Worm (Caenorhabditis elegans) whole organism, young adult: ENCODE data around the gene C08H9.16.

Source experiments
- B0019.2 ChIP-seq: fragments of 200-800 bp; sonication (Bioruptor generic); conservative IDR thresholded peaks from 2 replicates; pipeline ENCODE4 v1.3.6; 2022; ENCODE audit warnings: missing genetic modification reagents, missing genetic modification characterization, missing compliant biosample characterization
- B0261.1 ChIP-seq: sonication (generic microtip); optimal IDR thresholded peaks from 2 replicates; lab custom pipeline; 2016; ENCODE audit warnings: mild to moderate bottlenecking, missing genetic modification characterization, moderate library complexity, missing compliant biosample characterization
- B0336.3 ChIP-seq: fragments of 200-800 bp; sonication (Bioruptor generic); IDR thresholded peaks from 2 replicates; pipeline ENCODE4 v1.3.6; 2022; ENCODE audit warnings: missing genetic modification characterization, missing compliant biosample characterization
- C06A6.2 ChIP-seq: fragments of 200-800 bp; sonication (Bioruptor generic); conservative IDR thresholded peaks from 2 replicates; pipeline ENCODE4 v1.3.6; 2022; ENCODE audit warnings: missing genetic modification characterization, missing compliant biosample characterization
- C17E4.6 ChIP-seq: fragments of 200-800 bp; sonication (Bioruptor generic); IDR thresholded peaks from 2 replicates; pipeline ENCODE4 v1.3.6; 2022; ENCODE audit warnings: missing genetic modification reagents, missing genetic modification characterization, missing compliant biosample characterization
- F22D6.2 ChIP-seq: sonication (generic microtip); optimal IDR thresholded peaks from 2 replicates; lab custom pipeline; 2016; ENCODE audit warnings: mild to moderate bottlenecking, missing genetic modification characterization, missing compliant biosample characterization
- F23B12.7 ChIP-seq: sonication (generic microtip); optimal IDR thresholded peaks from 2 replicates; lab custom pipeline; 2017; ENCODE audit warnings: missing genetic modification characterization, mild to moderate bottlenecking, missing compliant biosample characterization, antibody characterized with exemption, moderate library complexity; ENCODE audit not compliant: insufficient read depth
- F37B4.10 ChIP-seq: fragments of 200-800 bp; sonication (Bioruptor generic); IDR thresholded peaks from 2 replicates; pipeline ENCODE4 v1.3.6; 2022; ENCODE audit warnings: missing genetic modification characterization, missing compliant biosample characterization
- F39B2.1 ChIP-seq: fragments of 200-800 bp; sonication (Bioruptor generic); IDR thresholded peaks from 2 replicates; pipeline ENCODE4 v1.3.6; 2022; ENCODE audit warnings: missing genetic modification reagents, missing genetic modification characterization, missing compliant biosample characterization
- F57C9.4 ChIP-seq: sonication (generic microtip); optimal IDR thresholded peaks from 2 replicates; lab custom pipeline; 2017; ENCODE audit warnings: mild to moderate bottlenecking, missing genetic modification characterization, missing compliant biosample characterization
- K12H6.12 ChIP-seq: fragments of 200-800 bp; sonication (Bioruptor generic); optimal IDR thresholded peaks from 2 replicates; lab custom pipeline; 2018; ENCODE audit warnings: mild to moderate bottlenecking, missing genetic modification characterization, missing compliant biosample characterization
- ZK185.1 ChIP-seq: sonication (generic microtip); optimal IDR thresholded peaks from 2 replicates; lab custom pipeline; 2016; ENCODE audit warnings: mild to moderate bottlenecking, missing genetic modification characterization, missing compliant biosample characterization; ENCODE audit not compliant: poor library complexity, severe bottlenecking
- akir-1 ChIP-seq: fragments of 200-800 bp; sonication (Bioruptor generic); optimal IDR thresholded peaks from 2 replicates; lab custom pipeline; 2018; ENCODE audit warnings: mild to moderate bottlenecking, missing genetic modification characterization, moderate library complexity, missing compliant biosample characterization
- ama-1 ChIP-seq, 3 experiments: fragments of 150-350 bp in 1 of 3; sonication (generic microtip) in 2 of 3; optimal IDR thresholded peaks; 2 replicates each; lab custom pipeline; 2014 to 2018; ENCODE audit warnings: missing biosample characterization in 2 of 3, missing genetic modification characterization in 2 of 3, missing genetic modification reagents in 2 of 3
- atf-7 ChIP-seq: sonication (generic microtip); optimal IDR thresholded peaks from 2 replicates; lab custom pipeline; 2017; ENCODE audit warnings: mild to moderate bottlenecking, missing genetic modification characterization, missing compliant biosample characterization
- attf-6 ChIP-seq: fragments of 200-800 bp; sonication (Bioruptor generic); IDR thresholded peaks from 2 replicates; pipeline ENCODE4 v1.3.6; 2022; ENCODE audit warnings: missing genetic modification reagents, missing genetic modification characterization, missing compliant biosample characterization
- ceh-100 ChIP-seq: fragments of 200-800 bp; sonication (Bioruptor generic); IDR thresholded peaks from 2 replicates; pipeline ENCODE4 v1.3.6; 2022; ENCODE audit warnings: missing genetic modification reagents, missing genetic modification characterization, missing compliant biosample characterization
- ceh-27 ChIP-seq: fragments of 200-800 bp; sonication (Bioruptor generic); optimal IDR thresholded peaks from 2 replicates; lab custom pipeline; 2018; ENCODE audit warnings: mild to moderate bottlenecking, missing genetic modification characterization, moderate library complexity, missing compliant biosample characterization
- ceh-40 ChIP-seq: fragments of 200-800 bp; sonication (Bioruptor generic); IDR thresholded peaks from 2 replicates; pipeline ENCODE4 v1.3.6; 2022; ENCODE audit warnings: missing genetic modification characterization, missing compliant biosample characterization
- ceh-58 ChIP-seq: fragments of 200-800 bp; sonication (Bioruptor generic); IDR thresholded peaks from 2 replicates; pipeline ENCODE4 v1.3.6; 2022; ENCODE audit warnings: missing genetic modification characterization, missing compliant biosample characterization
- dpl-1 ChIP-seq: fragments of 150-350 bp; optimal IDR thresholded peaks from 2 replicates; lab custom pipeline; 2014; ENCODE audit warnings: missing biosample characterization, missing genetic modification reagents, missing genetic modification characterization
- efl-1 ChIP-seq: fragments of 150-350 bp; optimal IDR thresholded peaks from 2 replicates; lab custom pipeline; 2014; ENCODE audit warnings: missing biosample characterization, missing genetic modification reagents, missing genetic modification characterization
- egl-44 ChIP-seq: fragments of 200-800 bp; sonication (Bioruptor generic); IDR thresholded peaks from 2 replicates; pipeline ENCODE4 v1.3.6; 2022; ENCODE audit warnings: missing genetic modification reagents, missing genetic modification characterization, missing compliant biosample characterization
- ekl-4 ChIP-seq: fragments of 200-800 bp; sonication (Bioruptor generic); IDR thresholded peaks from 2 replicates; pipeline ENCODE4 v1.3.6; 2022; ENCODE audit warnings: missing genetic modification reagents, missing genetic modification characterization, missing compliant biosample characterization
- him-1 ChIP-seq: sonication (generic microtip); optimal IDR thresholded peaks from 2 replicates; lab custom pipeline; 2016; ENCODE audit warnings: missing genotype, missing genetic modification reagents, missing genetic modification characterization, missing compliant biosample characterization
- hrde-1 ChIP-seq: sonication (generic microtip); optimal IDR thresholded peaks from 2 replicates; lab custom pipeline; 2016; ENCODE audit warnings: missing genetic modification characterization, mild to moderate bottlenecking, missing compliant biosample characterization, moderate library complexity, missing genotype, missing genetic modification reagents, borderline replicate concordance
- lag-1 ChIP-seq: fragments of 200-800 bp; sonication (Bioruptor generic); IDR thresholded peaks from 2 replicates; pipeline ENCODE4 v1.3.6; 2022; ENCODE audit warnings: missing genetic modification reagents, missing genetic modification characterization, missing compliant biosample characterization
- lin-26 ChIP-seq: fragments of 200-800 bp; sonication (Bioruptor generic); IDR thresholded peaks from 2 replicates; pipeline ENCODE4 v1.3.6; 2022; ENCODE audit warnings: missing genetic modification reagents, missing genetic modification characterization, missing compliant biosample characterization
- lin-40 ChIP-seq: sonication (generic microtip); optimal IDR thresholded peaks from 2 replicates; lab custom pipeline; 2016; ENCODE audit warnings: missing genetic modification characterization, mild to moderate bottlenecking, missing compliant biosample characterization, missing genotype, missing genetic modification reagents
- lin-54 ChIP-seq: fragments of 200-800 bp; sonication (Bioruptor generic); optimal IDR thresholded peaks from 2 replicates; lab custom pipeline; 2018; ENCODE audit warnings: mild to moderate bottlenecking, missing genetic modification characterization, missing compliant biosample characterization
- madf-6 ChIP-seq: fragments of 200-800 bp; sonication (Bioruptor generic); IDR thresholded peaks from 2 replicates; pipeline ENCODE4 v1.3.6; 2022; ENCODE audit warnings: missing genetic modification reagents, missing genetic modification characterization, missing compliant biosample characterization
- madf-8 ChIP-seq: fragments of 200-800 bp; sonication (Bioruptor generic); conservative IDR thresholded peaks from 2 replicates; pipeline ENCODE4 v1.3.6; 2022; ENCODE audit warnings: missing genetic modification reagents, missing genetic modification characterization, missing compliant biosample characterization
- mcd-1 ChIP-seq: fragments of 200-800 bp; sonication (Bioruptor generic); IDR thresholded peaks from 2 replicates; pipeline ENCODE4 v1.3.6; 2022; ENCODE audit warnings: missing genetic modification reagents, missing genetic modification characterization, missing compliant biosample characterization
- mel-28 ChIP-seq: sonication (generic microtip); optimal IDR thresholded peaks from 2 replicates; lab custom pipeline; 2016; ENCODE audit warnings: borderline replicate concordance, mild to moderate bottlenecking, missing genetic modification characterization, missing compliant biosample characterization
- nfyb-1 ChIP-seq: fragments of 200-800 bp; sonication (Bioruptor generic); IDR thresholded peaks from 2 replicates; pipeline ENCODE4 v1.3.6; 2022; ENCODE audit warnings: missing genetic modification reagents, missing genetic modification characterization, missing compliant biosample characterization
- nhr-120 ChIP-seq: fragments of 200-800 bp; sonication (Bioruptor generic); IDR thresholded peaks from 2 replicates; pipeline ENCODE4 v1.3.6; 2022; ENCODE audit warnings: missing genetic modification characterization, missing compliant biosample characterization
- nhr-179 ChIP-seq: sonication (generic microtip); optimal IDR thresholded peaks from 2 replicates; lab custom pipeline; 2016; ENCODE audit warnings: mild to moderate bottlenecking, missing genetic modification characterization, missing compliant biosample characterization
- nhr-27 ChIP-seq: fragments of 200-800 bp; sonication (Bioruptor generic); optimal IDR thresholded peaks from 2 replicates; lab custom pipeline; 2018; ENCODE audit warnings: mild to moderate bottlenecking, missing genetic modification characterization, moderate library complexity, missing compliant biosample characterization
- pha-4 ChIP-seq: fragments of 150-350 bp; sonication (generic microtip); optimal IDR thresholded peaks from 2 replicates; lab custom pipeline; 2014; ENCODE audit warnings: missing biosample characterization, missing genetic modification reagents, missing genetic modification characterization
- sea-2 ChIP-seq: fragments of 200-800 bp; sonication (Bioruptor generic); IDR thresholded peaks from 2 replicates; pipeline ENCODE4 v1.3.6; 2022; ENCODE audit warnings: missing genetic modification characterization, missing compliant biosample characterization
- somi-1 ChIP-seq: fragments of 200-800 bp; sonication (Bioruptor generic); optimal IDR thresholded peaks from 2 replicates; lab custom pipeline; 2018; ENCODE audit warnings: mild to moderate bottlenecking, missing genetic modification characterization, missing compliant biosample characterization
- tbp1 ChIP-seq: fragments of 200-800 bp; sonication (Bioruptor generic); optimal IDR thresholded peaks from 2 replicates; lab custom pipeline; 2018; ENCODE audit warnings: mild to moderate bottlenecking, missing genetic modification characterization, missing compliant biosample characterization
- xnd-1 ChIP-seq: sonication (generic microtip); optimal IDR thresholded peaks from 2 replicates; lab custom pipeline; 2016; ENCODE audit warnings: missing genotype, missing genetic modification reagents, missing genetic modification characterization, missing compliant biosample characterization
- zfh-2 ChIP-seq: fragments of 200-800 bp; sonication (Bioruptor generic); conservative IDR thresholded peaks from 2 replicates; pipeline ENCODE4 v1.3.6; 2022; ENCODE audit warnings: missing genetic modification reagents, missing genetic modification characterization, missing compliant biosample characterization
- ztf-18 ChIP-seq: sonication (generic microtip); optimal IDR thresholded peaks from 2 replicates; lab custom pipeline; 2016; ENCODE audit warnings: missing genotype, mild to moderate bottlenecking, missing genetic modification characterization, missing compliant biosample characterization
- ztf-22 ChIP-seq: fragments of 200-800 bp; sonication (Bioruptor generic); optimal IDR thresholded peaks from 2 replicates; lab custom pipeline; 2018; ENCODE audit warnings: mild to moderate bottlenecking, missing genetic modification characterization, moderate library complexity, missing compliant biosample characterization
- ztf-25 ChIP-seq: fragments of 200-800 bp; sonication (Bioruptor generic); IDR thresholded peaks from 2 replicates; pipeline ENCODE4 v1.3.6; 2022; ENCODE audit warnings: missing genetic modification reagents, missing genetic modification characterization, missing compliant biosample characterization
- ztf-6 ChIP-seq: fragments of 200-800 bp; sonication (Bioruptor generic); IDR thresholded peaks from 2 replicates; pipeline ENCODE4 v1.3.6; 2022; ENCODE audit warnings: missing genetic modification reagents, missing genetic modification characterization, missing compliant biosample characterization

The C08H9.16 gene

ce11 chrII:9937611-9938010 lies 45.0 kb downstream of the C08H9.16 start (continued):
- no peak for TF ChIP-seq ceh-100
- no peak for TF ChIP-seq madf-8 (GFP tag; lab: Robert Waterston, UW)
- TF ChIP-seq nfyb-1 (GFP tag; lab: Robert Waterston, UW): 0 out of 2 replicates have a peak, but pooled peaks have one; percentile 12
- TF ChIP-seq lin-40: peak; percentile 73
- no peak for TF ChIP-seq mel-28 (tag; lab: Kevin White, UChicago)
- TF ChIP-seq ceh-58 (GFP tag; lab: Robert Waterston, UW): no peak
- no peak for TF ChIP-seq ztf-22 (GFP tag; lab: Kevin White, UChicago)
- TF ChIP-seq ZK185.1 (tag; lab: Kevin White, UChicago): peak; percentile 34
- peak; percentile 3 for TF ChIP-seq ceh-27 (GFP tag; lab: Kevin White, UChicago)
- no peak for TF ChIP-seq lag-1 (GFP tag; lab: Robert Waterston, UW)
- TF ChIP-seq nhr-27 (tag; lab: Kevin White, UChicago): no peak
- TF ChIP-seq somi-1: peak; percentile 78
- TF ChIP-seq B0019.2: no peak
- peak; percentile 65; the same call in 1 of the 2 replicates for TF ChIP-seq C06A6.2 (GFP tag; lab: Robert Waterston, UW)
- peak; percentile 6 for TF ChIP-seq ztf-18 (tag; lab: Kevin White, UChicago)
- TF ChIP-seq lin-54 (GFP tag; lab: Kevin White, UChicago): peak; percentile 40
- no peak for TF ChIP-seq ztf-25 (GFP tag; lab: Robert Waterston, UW)
- peak; percentile 40 for TF ChIP-seq pha-4 (tag; lab: Kevin White, UChicago)

ce11 chrII:9938877-9939276 lies 46.3 kb downstream of the C08H9.16 start, which contains the start of the genes C05C10.7 and C05C10.5:
C05C10.7 (minus strand) TSS chrII:9938971.
C05C10.5 (plus strand) TSS chrII:9939040.
- TF ChIP-seq mcd-1 (peak; percentile 13; the same call in 1 of the 2 replicates), attf-6 (GFP tag; lab: Robert Waterston, UW) (no peak), madf-6 (GFP tag; lab: Robert Waterston, UW) (peak; percentile 98), ceh-40 (GFP tag; lab: Robert Waterston, UW) (no peak), nhr-120 (GFP tag; lab: Robert Waterston, UW) (no peak), F23B12.7 (tag; lab: Kevin White, UChicago) (no peak), F39B2.1 (GFP tag; lab: Robert Waterston, UW) (no peak), B0336.3 (GFP tag; lab: Robert Waterston, UW) (peak; percentile 74; the same call in 1 of the 2 replicates), somi-1 (no peak), sea-2 (GFP tag; lab: Robert Waterston, UW) (no peak), B0261.1 (tag; lab: Kevin White, UChicago) (no peak), C17E4.6 (peak; percentile 53), ekl-4 (GFP tag; lab: Robert Waterston, UW) (peak; percentile 78), nhr-179 (tag; lab: Kevin White, UChicago) (no peak), tbp1 (GFP tag; lab: Kevin White, UChicago) (peak; percentile 42), K12H6.12 (tag; lab: Kevin White, UChicago) (no peak), F37B4.10 (no peak), zfh-2 (GFP tag; lab: Robert Waterston, UW) (no peak), him-1 (tag; lab: Kevin White, UChicago) (no peak), egl-44 (GFP tag; lab: Robert Waterston, UW) (no peak), akir-1 (no peak), C06A6.2 (GFP tag; lab: Robert Waterston, UW) (no peak), lin-26 (GFP tag; lab: Robert Waterston, UW) (no peak), ztf-6 (GFP tag; lab: Robert Waterston, UW) (no peak), dpl-1 (GFP tag; lab: Kevin White, UChicago) (peak; percentile 84), atf-7 (tag; lab: Kevin White, UChicago) (no peak), hrde-1 (no peak), xnd-1 (tag; lab: Kevin White, UChicago) (peak; percentile 86), ama-1 (optimal IDR thresholded peaks at IDR 0.05; lab: Kevin White, UChicago) (no peak), ama-1 (GFP tag; optimal IDR thresholded peaks at IDR 0.05; lab: Kevin White, UChicago) (no peak), F57C9.4 (tag; lab: Kevin White, UChicago) (no peak), efl-1 (GFP tag; lab: Kevin White, UChicago) (peak; percentile 97), F22D6.2 (tag; lab: Kevin White, UChicago) (no peak)
